Fruit fly (Drosophila melanogaster) whole organism: ENCODE measurements around the gene Atpalpha.

Experiments used
- CG8478 ChIP-seq: fragments of >200 bp; optimal IDR thresholded peaks from 2 replicates; lab custom pipeline; 2018; ENCODE audit warnings: inconsistent platforms
- EcR ChIP-seq, 2 experiments: fragments of >200 bp; optimal IDR thresholded peaks; 2 replicates each; lab custom pipeline; 2017; ENCODE audit warnings: missing biosample characterization in 2 of 2, missing genetic modification characterization in 2 of 2, missing genetic modification reagents in 2 of 2
- psq ChIP-seq: fragments of >200 bp; optimal IDR thresholded peaks from 2 replicates; lab custom pipeline; 2017
- usp ChIP-seq: fragments of >200 bp; optimal IDR thresholded peaks from 2 replicates; lab custom pipeline; 2017; ENCODE audit warnings: missing biosample characterization, missing genetic modification characterization, mixed read lengths

DNA sequence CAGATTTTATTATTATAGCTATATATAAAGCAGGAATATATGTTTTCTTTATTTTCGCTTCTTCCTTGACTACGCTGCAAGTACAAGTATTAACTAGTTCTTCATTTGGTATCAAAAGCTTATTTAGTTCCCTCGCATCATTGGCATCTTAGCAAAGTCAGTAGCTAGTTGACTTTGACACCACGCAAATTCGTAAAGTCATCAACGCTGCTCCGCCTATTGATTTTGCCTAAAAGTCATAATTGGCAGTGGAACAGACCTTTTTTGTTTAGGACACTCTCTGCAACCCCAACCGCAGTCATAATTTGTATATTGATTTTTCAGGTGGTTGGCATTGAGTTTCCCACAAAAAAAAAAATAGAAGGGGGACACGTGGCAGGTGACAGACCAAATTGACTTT lies 6.6 kb downstream of the Atpalpha start:
- TF ChIP-seq EcR (GFP tag; optimal IDR thresholded peaks at IDR 0.05; lab: Kevin White, UChicago) (no peak), CG8478 (no peak), psq (lab: Kevin White, UChicago) (no peak), usp (GFP tag; lab: Kevin White, UChicago) (no peak)
